Worm (Caenorhabditis elegans) whole organism, mixed stage, embryonic: Measurements from ENCODE around the gene pnn-1.

Experiments
- M03D4.4 ChIP-seq: sonication (generic microtip); optimal IDR thresholded peaks from 2 replicates; lab custom pipeline; 2017; ENCODE audit warnings: mild to moderate bottlenecking, missing genetic modification characterization, missing compliant biosample characterization
- bed-3 ChIP-seq: fragments of 200-800 bp; sonication (Bioruptor generic); optimal IDR thresholded peaks from 3 replicates; lab custom pipeline; 2018; ENCODE audit warnings: mild to moderate bottlenecking, missing genetic modification characterization, moderate library complexity, missing compliant biosample characterization
- blmp-1 ChIP-seq: fragments of 150-350 bp; optimal IDR thresholded peaks from 2 replicates; lab custom pipeline; 2014; ENCODE audit warnings: missing biosample characterization, missing genetic modification characterization
- ceh-39 ChIP-seq: fragments of 150-350 bp; optimal IDR thresholded peaks from 2 replicates; lab custom pipeline; 2014; ENCODE audit warnings: missing biosample characterization, missing genetic modification characterization
- ceh-43 ChIP-seq: fragments of 200-800 bp; sonication (Bioruptor generic); optimal IDR thresholded peaks from 2 replicates; lab custom pipeline; 2018; ENCODE audit warnings: mild to moderate bottlenecking, missing genetic modification characterization, moderate library complexity, missing compliant biosample characterization
- ceh-83 ChIP-seq: fragments of 200-800 bp; sonication (Bioruptor generic); optimal IDR thresholded peaks from 2 replicates; lab custom pipeline; 2018; ENCODE audit warnings: mild to moderate bottlenecking, missing genetic modification characterization, missing compliant biosample characterization
- ces-1 ChIP-seq: fragments of 150-350 bp; optimal IDR thresholded peaks from 2 replicates; lab custom pipeline; 2014; ENCODE audit warnings: missing biosample characterization, missing genetic modification reagents, missing genetic modification characterization
- cnd-1 ChIP-seq: fragments of 200-800 bp; sonication (Bioruptor generic); optimal IDR thresholded peaks from 2 replicates; lab custom pipeline; 2018; ENCODE audit warnings: mild to moderate bottlenecking, missing genetic modification characterization, missing compliant biosample characterization
- drap-1 ChIP-seq: fragments of 200-800 bp; sonication (Bioruptor generic); optimal IDR thresholded peaks from 3 replicates; lab custom pipeline; 2018; ENCODE audit warnings: mild to moderate bottlenecking, missing genetic modification characterization, missing compliant biosample characterization
- elt-1 ChIP-seq: sonication (generic microtip); optimal IDR thresholded peaks from 2 replicates; lab custom pipeline; 2017; ENCODE audit warnings: missing genetic modification characterization, mild to moderate bottlenecking, missing compliant biosample characterization, antibody characterized with exemption, moderate library complexity, borderline replicate concordance; ENCODE audit not compliant: insufficient read depth
- elt-3 ChIP-seq: fragments of 150-350 bp; optimal IDR thresholded peaks from 2 replicates; lab custom pipeline; 2014; ENCODE audit warnings: missing biosample characterization, missing genetic modification characterization
- flh-1 ChIP-seq: fragments of 200-800 bp; sonication (Bioruptor generic); optimal IDR thresholded peaks from 2 replicates; lab custom pipeline; 2018; ENCODE audit warnings: mild to moderate bottlenecking, missing genetic modification characterization, moderate library complexity, missing compliant biosample characterization
- ham-2 ChIP-seq: fragments of 200-800 bp; sonication (Bioruptor generic); optimal IDR thresholded peaks from 2 replicates; lab custom pipeline; 2018; ENCODE audit warnings: mild to moderate bottlenecking, missing genetic modification characterization, missing compliant biosample characterization
- hlh-1 ChIP-seq: fragments of 150-350 bp; optimal IDR thresholded peaks from 2 replicates; lab custom pipeline; 2014; ENCODE audit warnings: missing biosample characterization, missing genetic modification reagents, missing genetic modification characterization
- lin-13 ChIP-seq: fragments of 150-350 bp; optimal IDR thresholded peaks from 2 replicates; lab custom pipeline; 2014; ENCODE audit warnings: missing biosample characterization, missing genetic modification characterization
- lin-32 ChIP-seq: fragments of 200-800 bp; sonication (Bioruptor generic); optimal IDR thresholded peaks from 2 replicates; lab custom pipeline; 2018; ENCODE audit warnings: mild to moderate bottlenecking, missing genetic modification characterization, missing compliant biosample characterization
- lsy-2 ChIP-seq: fragments of 150-350 bp; optimal IDR thresholded peaks from 2 replicates; lab custom pipeline; 2014; ENCODE audit warnings: missing biosample characterization, missing genetic modification characterization
- mab-5 ChIP-seq: fragments of 150-350 bp; optimal IDR thresholded peaks from 2 replicates; lab custom pipeline; 2014; ENCODE audit warnings: missing biosample characterization, missing genetic modification characterization
- mep-1 ChIP-seq: fragments of 150-350 bp; optimal IDR thresholded peaks from 2 replicates; lab custom pipeline; 2017; ENCODE audit warnings: missing biosample characterization, missing genetic modification reagents, missing genetic modification characterization, inconsistent platforms
- mls-2 ChIP-seq: sonication (generic microtip); optimal IDR thresholded peaks from 2 replicates; lab custom pipeline; 2016; ENCODE audit warnings: mild to moderate bottlenecking, missing genetic modification characterization, moderate library complexity, missing compliant biosample characterization
- nhr-12 ChIP-seq: fragments of 150-350 bp; optimal IDR thresholded peaks from 2 replicates; lab custom pipeline; 2014; ENCODE audit warnings: missing biosample characterization, missing genetic modification characterization
- nhr-2 ChIP-seq: fragments of 150-350 bp; optimal IDR thresholded peaks from 2 replicates; lab custom pipeline; 2014; ENCODE audit warnings: missing biosample characterization, missing genetic modification characterization
- nhr-237 ChIP-seq: fragments of 150-350 bp; optimal IDR thresholded peaks from 2 replicates; lab custom pipeline; 2014; ENCODE audit warnings: missing biosample characterization, missing genetic modification characterization
- nhr-28 ChIP-seq: fragments of 150-350 bp; optimal IDR thresholded peaks from 2 replicates; lab custom pipeline; 2014; ENCODE audit warnings: missing biosample characterization, missing genetic modification characterization
- nhr-76 ChIP-seq: sonication (generic microtip); optimal IDR thresholded peaks from 2 replicates; lab custom pipeline; 2017; ENCODE audit warnings: missing biosample characterization, missing genetic modification characterization
- pha-4 ChIP-seq: fragments of 150-350 bp; optimal IDR thresholded peaks from 2 replicates; lab custom pipeline; 2018; ENCODE audit warnings: missing biosample characterization, missing genetic modification reagents, missing genetic modification characterization
- sem-2 ChIP-seq: fragments of 200-800 bp; sonication (Bioruptor generic); optimal IDR thresholded peaks from 2 replicates; lab custom pipeline; 2018; ENCODE audit warnings: mild to moderate bottlenecking, missing genetic modification characterization, missing compliant biosample characterization
- snpc-4 ChIP-seq: fragments of 150-350 bp; optimal IDR thresholded peaks from 2 replicates; lab custom pipeline; 2014; ENCODE audit warnings: missing biosample characterization, missing genetic modification characterization
- sptf-1 ChIP-seq: sonication (generic microtip); optimal IDR thresholded peaks from 2 replicates; lab custom pipeline; 2017; ENCODE audit warnings: mild to moderate bottlenecking, missing genetic modification characterization, moderate library complexity, missing compliant biosample characterization
- tbx-8 ChIP-seq: fragments of 200-800 bp; sonication (Bioruptor generic); optimal IDR thresholded peaks from 2 replicates; lab custom pipeline; 2018; ENCODE audit warnings: mild to moderate bottlenecking, missing genetic modification characterization, moderate library complexity, missing compliant biosample characterization
- unc-120 ChIP-seq: sonication (generic microtip); optimal IDR thresholded peaks from 2 replicates; lab custom pipeline; 2017; ENCODE audit warnings: missing genetic modification characterization, missing compliant biosample characterization; ENCODE audit not compliant: poor library complexity, severe bottlenecking
- unc-39 ChIP-seq: fragments of 150-350 bp; optimal IDR thresholded peaks from 2 replicates; lab custom pipeline; 2014; ENCODE audit warnings: missing biosample characterization, missing genetic modification characterization
- unc-62 ChIP-seq: fragments of 150-350 bp; optimal IDR thresholded peaks from 2 replicates; lab custom pipeline; 2014; ENCODE audit warnings: missing biosample characterization, missing genetic modification reagents, missing genetic modification characterization
- zip-8 ChIP-seq: fragments of 150-350 bp; optimal IDR thresholded peaks from 2 replicates; lab custom pipeline; 2014; ENCODE audit warnings: missing biosample characterization, missing genetic modification characterization
- ztf-11 ChIP-seq: fragments of 150-350 bp; optimal IDR thresholded peaks from 2 replicates; lab custom pipeline; 2014; ENCODE audit warnings: missing biosample characterization, missing genetic modification characterization

The pnn-1 gene

DNA sequence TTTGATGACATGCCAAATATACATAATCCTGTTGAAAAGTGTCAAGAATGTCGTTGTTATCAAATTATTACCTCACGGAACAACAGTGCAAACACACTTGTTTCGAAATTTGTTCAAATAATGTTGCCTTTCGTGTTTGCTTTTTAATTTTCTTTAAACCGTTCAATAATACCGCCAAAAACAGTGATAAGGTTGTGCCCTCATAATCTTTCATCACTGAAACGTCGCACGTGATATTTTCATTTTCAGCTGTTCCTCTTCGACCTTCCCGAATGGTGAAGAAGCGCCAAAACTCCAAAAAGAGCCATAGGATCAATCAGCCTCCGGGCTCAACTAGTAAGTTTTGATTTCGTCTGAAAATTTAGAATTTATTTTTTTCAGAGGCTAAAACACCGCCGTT is 31.2 kb downstream of the pnn-1 start, which contains the start of gene inft-2:
Gene inft-2, plus strand, starts transcription at position 248 of the 400 bp plus-strand sequence.
- TF ChIP-seq lin-32, result no peak
- TF ChIP-seq M03D4.4 (tag; lab: Kevin White, UChicago), result no peak
- TF ChIP-seq lin-13 (tag; lab: Kevin White, UChicago), result no peak
- TF ChIP-seq zip-8 (tag; lab: Kevin White, UChicago), result no peak
- TF ChIP-seq hlh-1 (tag; lab: Kevin White, UChicago), result no peak
- TF ChIP-seq cnd-1 (tag; lab: Kevin White, UChicago), result no peak
- TF ChIP-seq unc-62 (GFP tag; lab: Kevin White, UChicago), result no peak
- no peak for TF ChIP-seq sptf-1 (tag; lab: Kevin White, UChicago)
- TF ChIP-seq nhr-12, result no peak

DNA sequence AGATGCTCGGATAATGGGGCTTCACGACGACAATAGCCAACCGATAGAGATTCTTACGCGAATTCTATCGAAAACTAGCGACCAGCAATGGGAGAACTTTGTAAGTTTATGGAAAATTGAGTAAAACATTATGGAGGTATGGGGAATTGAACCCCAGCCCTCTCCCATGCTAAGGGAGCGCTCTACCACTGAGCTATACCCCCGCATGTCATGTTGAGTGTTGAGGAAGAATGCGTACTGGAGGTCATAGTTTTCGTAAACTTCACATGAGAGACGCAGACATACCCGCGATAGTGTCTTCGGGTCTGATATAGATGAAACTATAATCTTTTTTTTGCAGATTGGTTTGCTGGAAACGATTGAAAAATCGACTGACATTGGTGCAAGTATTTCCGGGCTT is 32.5 kb downstream of the pnn-1 start:
- TF ChIP-seq ham-2 (GFP tag; lab: Kevin White, UChicago) (peak; percentile 90), lin-13 (tag; lab: Kevin White, UChicago) (peak; percentile 43), unc-39 (tag; lab: Kevin White, UChicago) (no peak), sptf-1 (tag; lab: Kevin White, UChicago) (peak; percentile 93), tbx-8 (GFP tag; lab: Kevin White, UChicago) (peak; percentile 62), nhr-28 (tag; lab: Kevin White, UChicago) (peak; percentile 69), M03D4.4 (tag; lab: Kevin White, UChicago) (peak; percentile 87), mep-1 (tag; lab: Kevin White, UChicago) (peak; percentile 26), ceh-39 (tag; lab: Kevin White, UChicago) (no peak), nhr-76 (tag; lab: Kevin White, UChicago) (no peak), blmp-1 (tag; lab: Kevin White, UChicago) (no peak), sem-2 (GFP tag; lab: Kevin White, UChicago) (peak; percentile 80), cnd-1 (tag; lab: Kevin White, UChicago) (peak; percentile 79), nhr-2 (no peak), pha-4 (tag; lab: Kevin White, UChicago) (peak; percentile 29), mls-2 (tag; lab: Kevin White, UChicago) (peak; percentile 94), lin-32 (peak; percentile 86), drap-1 (GFP tag; lab: Kevin White, UChicago) (peak; percentile 87), mab-5 (no peak), unc-120 (tag; lab: Kevin White, UChicago) (peak; percentile 87), ces-1 (GFP tag; lab: Kevin White, UChicago) (no peak), unc-62 (GFP tag; lab: Kevin White, UChicago) (peak; percentile 37), elt-3 (tag; lab: Kevin White, UChicago) (no peak), ztf-11 (tag; lab: Kevin White, UChicago) (no peak), hlh-1 (tag; lab: Kevin White, UChicago) (no peak), lsy-2 (tag; lab: Kevin White, UChicago) (no peak), zip-8 (tag; lab: Kevin White, UChicago) (no peak), snpc-4 (tag; lab: Kevin White, UChicago) (no peak), ceh-43 (GFP tag; lab: Kevin White, UChicago) (peak; percentile 78), bed-3 (GFP tag; lab: Kevin White, UChicago) (peak; percentile 74), ceh-83 (GFP tag; lab: Kevin White, UChicago) (peak; percentile 92), nhr-12 (no peak), nhr-237 (tag; lab: Kevin White, UChicago) (peak; percentile 10), flh-1 (peak; percentile 41), elt-1 (tag; lab: Kevin White, UChicago) (peak; percentile 16)
- TF ChIP-seq, all 35 proteins: peak for 21

DNA sequence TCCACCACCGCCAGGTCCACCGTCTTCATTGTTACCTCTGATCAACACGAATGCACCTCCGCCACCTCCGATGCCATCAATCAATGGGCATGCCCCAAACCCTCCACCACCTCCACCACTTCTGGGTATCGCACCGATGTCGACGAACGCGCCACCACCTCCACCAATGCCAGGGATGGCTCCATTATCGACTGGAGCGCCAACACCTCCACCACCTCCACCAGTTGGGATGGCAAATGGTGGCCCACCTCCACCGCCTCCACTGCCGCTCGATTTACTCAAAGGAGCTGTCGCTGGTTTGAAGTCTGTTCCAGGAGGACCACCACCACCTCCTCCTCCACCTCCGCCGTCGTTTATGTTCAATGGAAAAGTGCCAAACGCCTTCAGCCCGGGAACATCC is 33.5 kb downstream of the pnn-1 start:
- TF ChIP-seq mls-2 (tag; lab: Kevin White, UChicago), result no peak
- no peak for TF ChIP-seq nhr-76 (tag; lab: Kevin White, UChicago)
- TF ChIP-seq nhr-28 (tag; lab: Kevin White, UChicago), result no peak
- no peak for TF ChIP-seq nhr-12
- TF ChIP-seq ceh-83 (GFP tag; lab: Kevin White, UChicago), result no peak
- no peak for TF ChIP-seq sem-2 (GFP tag; lab: Kevin White, UChicago)
- no peak for TF ChIP-seq sptf-1 (tag; lab: Kevin White, UChicago)
- TF ChIP-seq elt-1 (tag; lab: Kevin White, UChicago), result no peak
- no peak for TF ChIP-seq lin-13 (tag; lab: Kevin White, UChicago)
- no peak for TF ChIP-seq hlh-1 (tag; lab: Kevin White, UChicago)
- TF ChIP-seq unc-120 (tag; lab: Kevin White, UChicago), result no peak
- TF ChIP-seq lsy-2 (tag; lab: Kevin White, UChicago), result no peak
- no peak for TF ChIP-seq ces-1 (GFP tag; lab: Kevin White, UChicago)
- no peak for TF ChIP-seq nhr-2
- TF ChIP-seq ceh-39 (tag; lab: Kevin White, UChicago), result no peak
- TF ChIP-seq elt-3 (tag; lab: Kevin White, UChicago), result no peak
- TF ChIP-seq flh-1, result no peak
- no peak for TF ChIP-seq tbx-8 (GFP tag; lab: Kevin White, UChicago)
- TF ChIP-seq unc-62 (GFP tag; lab: Kevin White, UChicago), result no peak
- no peak for TF ChIP-seq lin-32
